Fruit fly (Drosophila melanogaster) whole organism: ENCODE results near the gene CG14042.

Source experiments
- CG8478 ChIP-seq: fragments of >200 bp; optimal IDR thresholded peaks from 2 replicates; lab custom pipeline; 2018; ENCODE audit warnings: inconsistent platforms
- Dll ChIP-seq: fragments of >200 bp; optimal IDR thresholded peaks from 2 replicates; lab custom pipeline; 2017
- EcR ChIP-seq, 2 experiments: fragments of >200 bp; optimal IDR thresholded peaks; 2 replicates each; lab custom pipeline; 2017; ENCODE audit warnings: missing biosample characterization in 2 of 2, missing genetic modification characterization in 2 of 2, missing genetic modification reagents in 2 of 2
- pan ChIP-seq: fragments of >200 bp; optimal IDR thresholded peaks from 2 replicates; lab custom pipeline; 2017
- psq ChIP-seq: fragments of >200 bp; optimal IDR thresholded peaks from 2 replicates; lab custom pipeline; 2017
- usp ChIP-seq: fragments of >200 bp; optimal IDR thresholded peaks from 2 replicates; lab custom pipeline; 2017; ENCODE audit warnings: missing biosample characterization, missing genetic modification characterization, mixed read lengths

The CG14042 gene

DNA sequence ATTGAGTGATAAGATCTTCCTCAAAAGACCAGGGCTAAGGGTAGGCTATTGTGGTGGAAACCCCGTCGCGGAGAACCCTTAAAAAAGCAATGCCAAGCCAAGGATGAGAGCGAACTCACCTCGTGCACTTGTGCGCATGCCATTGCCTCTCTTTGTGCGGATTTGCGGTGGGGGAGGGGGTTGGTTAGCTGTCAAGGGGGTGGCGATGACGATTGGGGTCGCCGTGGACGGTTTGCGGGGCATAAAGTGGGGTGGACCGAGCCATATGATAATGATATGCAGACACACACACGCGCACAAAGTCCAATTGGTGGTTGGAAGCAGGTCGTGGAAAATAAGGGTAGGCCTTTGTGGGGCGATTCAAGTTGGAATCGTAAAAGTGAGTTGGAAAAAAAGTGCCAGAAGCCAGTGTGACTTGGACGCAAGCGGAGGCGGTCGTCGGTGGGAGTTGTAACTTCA lies at the start of gene CG14042, which contains the start of gene SP555:
TSS of gene CG14042 (plus strand) at position 308 of the 459 bp plus-strand sequence.
TSS of gene SP555 (plus strand) at position 308 of the 459 bp plus-strand sequence.
- TF ChIP-seq Dll (lab: Kevin White, UChicago) (no peak), EcR (GFP tag; optimal IDR thresholded peaks at IDR 0.05; lab: Kevin White, UChicago) (no peak), usp (GFP tag; lab: Kevin White, UChicago) (no peak), pan (lab: Kevin White, UChicago) (no peak), psq (lab: Kevin White, UChicago) (no peak), CG8478 (no peak)

DNA sequence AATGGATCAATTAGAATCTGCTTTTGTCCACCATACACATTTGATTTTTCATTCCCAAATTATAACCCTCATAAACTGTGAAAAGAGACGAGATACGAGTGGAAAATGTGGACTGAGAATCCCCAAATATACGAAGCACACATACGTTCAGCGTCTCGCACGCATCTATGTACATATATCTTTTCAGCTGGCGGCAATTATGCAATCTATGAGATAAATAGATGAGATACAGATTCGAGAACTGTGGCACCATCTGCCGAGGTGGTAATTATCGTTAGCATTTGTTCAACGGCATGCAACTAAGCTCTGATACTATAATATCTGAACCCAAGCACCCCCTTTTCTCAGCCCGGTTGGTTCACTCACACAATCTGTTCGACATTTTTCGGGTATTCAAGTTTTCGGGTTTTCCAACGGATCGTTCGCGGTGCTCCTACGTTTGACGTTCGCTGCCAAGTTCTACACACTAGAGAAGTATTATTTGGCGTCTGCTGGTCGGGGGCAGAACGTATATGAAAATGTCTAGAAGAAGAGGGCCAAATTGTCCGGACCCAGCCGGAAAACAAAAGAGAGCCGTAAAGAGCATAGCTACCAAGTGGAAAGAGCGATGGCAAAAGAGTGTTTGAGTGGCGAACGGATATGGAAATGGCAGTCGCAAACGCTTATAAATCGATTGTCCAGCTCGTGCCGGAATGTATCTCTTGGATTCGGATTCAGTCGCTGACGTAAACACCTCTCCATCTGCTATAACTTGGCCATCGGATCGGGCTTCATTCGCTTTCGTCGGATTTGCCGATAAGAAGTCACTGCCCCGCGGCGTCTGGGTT lies 42.3 kb upstream of the CG14042 start:
- TF ChIP-seq pan (lab: Kevin White, UChicago) (no peak), EcR (GFP tag; optimal IDR thresholded peaks at IDR 0.05; lab: Kevin White, UChicago) (no peak), psq (lab: Kevin White, UChicago) (no peak), CG8478 (no peak), Dll (lab: Kevin White, UChicago) (no peak), usp (GFP tag; lab: Kevin White, UChicago) (no peak)

DNA sequence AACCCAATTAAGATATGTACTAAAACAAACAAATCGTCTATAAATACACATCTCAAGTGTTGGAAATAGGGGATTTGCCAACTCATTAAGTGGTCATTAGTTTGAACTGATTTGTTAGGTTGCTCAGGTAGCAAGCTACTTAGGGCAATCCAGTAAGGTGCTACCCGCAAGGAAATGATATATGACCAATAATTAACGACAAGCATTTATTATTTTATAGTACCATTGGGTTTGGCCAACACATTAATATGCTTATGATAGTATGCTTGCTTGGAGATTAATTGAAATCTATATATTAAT lies 41.7 kb upstream of the CG14042 start:
- TF ChIP-seq EcR (GFP tag; optimal IDR thresholded peaks at IDR 0.05; lab: Kevin White, UChicago) (no peak), Dll (lab: Kevin White, UChicago) (no peak)

DNA sequence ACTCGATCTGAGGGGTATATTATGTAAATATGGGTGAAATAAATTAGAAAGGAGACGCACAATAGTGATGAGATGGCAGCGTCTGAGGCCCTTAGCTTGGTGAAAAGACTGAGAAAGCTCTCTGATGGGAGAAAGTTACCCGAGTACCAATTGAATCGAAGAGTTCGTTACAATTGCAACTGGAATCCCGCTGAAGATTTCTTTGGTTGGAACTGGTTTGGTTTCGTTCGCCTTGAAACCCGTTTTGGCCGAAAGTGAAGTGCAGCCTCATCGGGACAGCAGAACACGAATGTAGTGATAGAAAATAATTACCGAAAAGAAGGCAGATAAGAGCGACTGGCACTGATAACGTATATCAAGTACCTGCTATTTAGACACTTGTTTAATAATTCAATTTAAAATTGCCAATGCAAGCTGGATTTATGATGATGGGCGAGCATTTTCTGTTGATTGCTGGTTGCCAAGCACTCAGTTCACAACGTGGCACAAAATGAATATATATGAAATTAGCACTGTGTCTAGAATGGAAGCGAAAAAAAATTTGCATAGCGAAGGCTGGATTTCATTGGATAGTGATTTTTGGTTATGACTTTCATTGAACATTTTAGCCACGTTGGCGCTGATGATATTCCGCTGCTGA lies 41.1 kb upstream of the CG14042 start:
- no peak for TF ChIP-seq psq (lab: Kevin White, UChicago)
- TF ChIP-seq pan (lab: Kevin White, UChicago): no peak
- no peak for TF ChIP-seq EcR (GFP tag; optimal IDR thresholded peaks at IDR 0.05; lab: Kevin White, UChicago)
- no peak for TF ChIP-seq Dll (lab: Kevin White, UChicago)
- TF ChIP-seq CG8478: no peak
- TF ChIP-seq usp (GFP tag; lab: Kevin White, UChicago): no peak

DNA sequence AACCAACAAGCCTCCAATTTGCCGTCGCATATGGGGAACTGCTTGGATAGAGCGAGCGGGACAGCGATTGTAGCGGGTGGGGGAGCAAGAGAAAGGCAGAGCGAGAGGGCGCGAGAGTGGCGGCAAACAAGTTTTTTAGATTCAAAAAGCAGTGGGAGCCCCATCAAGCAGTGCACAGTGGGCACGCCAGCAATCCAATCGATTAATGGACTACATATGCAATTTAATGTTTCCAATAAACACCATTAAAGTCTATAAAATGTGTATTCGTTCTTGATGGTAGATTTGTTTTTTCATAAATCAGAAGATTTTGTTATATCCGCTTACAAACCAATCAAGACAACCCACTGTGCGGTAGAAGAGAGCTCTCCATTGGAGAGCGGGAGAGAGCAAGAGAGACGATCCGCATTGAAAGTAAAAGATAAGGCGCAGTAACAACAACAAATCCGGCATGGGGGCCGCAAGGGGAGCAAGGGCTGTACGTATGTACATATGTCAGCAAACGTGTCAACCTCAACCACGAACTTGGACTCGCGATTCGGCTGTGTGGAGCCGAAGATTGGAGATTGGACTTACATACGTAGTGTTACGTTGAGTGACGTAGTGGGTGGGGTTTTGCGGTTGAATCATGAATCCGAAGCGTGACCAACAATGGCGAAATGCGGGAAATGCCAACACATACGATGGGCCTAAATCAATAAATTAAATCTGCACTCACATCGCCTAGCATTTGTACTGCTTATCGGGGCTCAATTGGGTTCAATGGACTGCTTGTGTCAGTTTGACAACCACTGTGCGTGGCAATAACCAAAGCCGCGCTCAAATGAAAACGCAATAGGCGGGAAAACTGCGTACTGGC lies 39.9 kb upstream of the CG14042 start:
- TF ChIP-seq CG8478 (peak; percentile 64), psq (lab: Kevin White, UChicago) (no peak), EcR (GFP tag; optimal IDR thresholded peaks at IDR 0.05; lab: Kevin White, UChicago) (peak in 1 of 2 experiments; percentile 67)

- TF ChIP-seq usp (GFP tag; lab: Kevin White, UChicago): no peak
- no peak for TF ChIP-seq EcR (GFP tag; optimal IDR thresholded peaks at IDR 0.05; lab: Kevin White, UChicago)
- TF ChIP-seq pan (lab: Kevin White, UChicago): no peak
- TF ChIP-seq CG8478: no peak
- TF ChIP-seq Dll (lab: Kevin White, UChicago): no peak
- no peak for TF ChIP-seq psq (lab: Kevin White, UChicago)
Measured at dm6 chr2L:4998260-4998560, 39.3 kb upstream of the CG14042 start.

- TF ChIP-seq CG8478 (no peak), EcR (GFP tag; optimal IDR thresholded peaks at IDR 0.05; lab: Kevin White, UChicago) (no peak), psq (lab: Kevin White, UChicago) (no peak), pan (lab: Kevin White, UChicago) (no peak), usp (GFP tag; lab: Kevin White, UChicago) (no peak), Dll (lab: Kevin White, UChicago) (no peak)
Measured at dm6 chr2L:4998571-4999191, 38.8 kb upstream of the CG14042 start.

DNA sequence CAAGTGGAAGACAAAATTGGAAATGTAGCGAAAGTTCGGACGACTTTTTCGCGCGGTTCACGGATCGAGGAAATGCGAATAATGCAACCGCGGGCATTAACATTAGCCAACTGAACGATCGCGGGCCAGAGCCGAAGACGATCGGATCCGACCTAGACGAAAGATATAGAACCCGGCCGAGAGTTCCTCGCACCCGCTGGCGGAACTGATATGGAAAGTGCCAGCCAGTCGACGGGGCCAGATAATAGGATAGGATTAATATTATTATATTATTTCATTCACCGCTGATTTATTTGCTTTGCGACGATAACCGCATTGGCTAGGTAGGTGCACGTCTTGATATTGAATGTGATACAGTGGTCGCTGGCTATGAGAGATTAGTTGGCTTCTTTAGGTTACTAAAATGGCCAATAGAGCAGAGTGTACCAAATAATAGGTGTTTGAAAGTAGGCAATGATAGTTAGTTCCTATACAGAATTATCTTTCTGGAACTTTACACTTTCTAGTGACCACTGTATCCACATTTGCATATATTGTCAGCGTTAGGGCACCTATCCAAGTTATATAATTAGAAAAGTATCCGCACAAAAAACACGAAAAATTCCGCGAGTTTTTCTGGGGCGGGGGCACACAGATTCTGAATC lies 38.0 kb upstream of the CG14042 start:
- TF ChIP-seq EcR (GFP tag; optimal IDR thresholded peaks at IDR 0.05; lab: Kevin White, UChicago): peak in 1 of 2 experiments; percentile 27
- TF ChIP-seq usp (GFP tag; lab: Kevin White, UChicago): no peak

- TF ChIP-seq Dll (lab: Kevin White, UChicago): no peak
- no peak for TF ChIP-seq EcR (GFP tag; optimal IDR thresholded peaks at IDR 0.05; lab: Kevin White, UChicago)
- TF ChIP-seq psq (lab: Kevin White, UChicago): no peak
- no peak for TF ChIP-seq pan (lab: Kevin White, UChicago)
- TF ChIP-seq usp (GFP tag; lab: Kevin White, UChicago): no peak
- no peak for TF ChIP-seq CG8478
Measured at dm6 chr2L:5000287-5000871, 37.1 kb upstream of the CG14042 start.

dm6 chr2L:5000919-5001581 lies 36.5 kb upstream of the CG14042 start:
- TF ChIP-seq EcR (GFP tag; optimal IDR thresholded peaks at IDR 0.05; lab: Kevin White, UChicago) (no peak), CG8478 (peak; percentile 1), psq (lab: Kevin White, UChicago) (no peak), Dll (lab: Kevin White, UChicago) (no peak), pan (lab: Kevin White, UChicago) (no peak)
